Fruit fly (Drosophila melanogaster): ENCODE results near the gene upd3.

- TF ChIP-seq Dll (optimal IDR thresholded peaks at IDR 0.05): no peak
- no peak for TF ChIP-seq usp (GFP tag; optimal IDR thresholded peaks at IDR 0.05)
These were observed 15.5 kb upstream of the upd3 start for dm6 chrX:18261494-18261893.
